Worm (Caenorhabditis elegans): ENCODE results near the gene F48F5.8.

DNA sequence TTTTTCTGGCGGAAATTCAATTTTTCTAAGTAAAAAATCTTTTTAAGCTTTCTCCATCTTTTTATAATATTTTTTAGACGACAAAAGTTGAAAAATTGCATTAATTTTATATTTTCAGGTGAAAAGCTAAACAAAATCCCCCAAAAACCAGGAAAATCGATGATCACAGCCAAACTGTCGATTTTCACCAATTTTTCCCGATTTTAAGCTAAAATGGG lies at the start of gene F48F5.8, which contains the start of gene fce-2:
- TF ChIP-seq ama-1 (optimal IDR thresholded peaks at IDR 0.05) (no peak), tbx-37 (GFP tag; conservative IDR thresholded peaks at IDR 0.05) (no peak)

Data from whole organism, early embryonic.